Worm (Caenorhabditis elegans) whole organism, mixed stage, embryonic: ENCODE measurements around the gene sru-13.

Experiments used
- bed-3 ChIP-seq: fragments of 200-800 bp; sonication (Bioruptor generic); optimal IDR thresholded peaks from 3 replicates; lab custom pipeline; 2018; ENCODE audit warnings: mild to moderate bottlenecking, missing genetic modification characterization, moderate library complexity, missing compliant biosample characterization
- ceh-43 ChIP-seq: fragments of 200-800 bp; sonication (Bioruptor generic); optimal IDR thresholded peaks from 2 replicates; lab custom pipeline; 2018; ENCODE audit warnings: mild to moderate bottlenecking, missing genetic modification characterization, moderate library complexity, missing compliant biosample characterization
- ceh-83 ChIP-seq: fragments of 200-800 bp; sonication (Bioruptor generic); optimal IDR thresholded peaks from 2 replicates; lab custom pipeline; 2018; ENCODE audit warnings: mild to moderate bottlenecking, missing genetic modification characterization, missing compliant biosample characterization
- ces-1 ChIP-seq: fragments of 150-350 bp; optimal IDR thresholded peaks from 2 replicates; lab custom pipeline; 2014; ENCODE audit warnings: missing biosample characterization, missing genetic modification reagents, missing genetic modification characterization
- cnd-1 ChIP-seq: fragments of 200-800 bp; sonication (Bioruptor generic); optimal IDR thresholded peaks from 2 replicates; lab custom pipeline; 2018; ENCODE audit warnings: mild to moderate bottlenecking, missing genetic modification characterization, missing compliant biosample characterization
- elt-1 ChIP-seq: sonication (generic microtip); optimal IDR thresholded peaks from 2 replicates; lab custom pipeline; 2017; ENCODE audit warnings: missing genetic modification characterization, mild to moderate bottlenecking, missing compliant biosample characterization, antibody characterized with exemption, moderate library complexity, borderline replicate concordance; ENCODE audit not compliant: insufficient read depth
- ham-2 ChIP-seq: fragments of 200-800 bp; sonication (Bioruptor generic); optimal IDR thresholded peaks from 2 replicates; lab custom pipeline; 2018; ENCODE audit warnings: mild to moderate bottlenecking, missing genetic modification characterization, missing compliant biosample characterization
- lin-13 ChIP-seq: fragments of 150-350 bp; optimal IDR thresholded peaks from 2 replicates; lab custom pipeline; 2014; ENCODE audit warnings: missing biosample characterization, missing genetic modification characterization
- lsy-2 ChIP-seq: fragments of 150-350 bp; optimal IDR thresholded peaks from 2 replicates; lab custom pipeline; 2014; ENCODE audit warnings: missing biosample characterization, missing genetic modification characterization
- nhr-12 ChIP-seq: fragments of 150-350 bp; optimal IDR thresholded peaks from 2 replicates; lab custom pipeline; 2014; ENCODE audit warnings: missing biosample characterization, missing genetic modification characterization
- tbx-8 ChIP-seq: fragments of 200-800 bp; sonication (Bioruptor generic); optimal IDR thresholded peaks from 2 replicates; lab custom pipeline; 2018; ENCODE audit warnings: mild to moderate bottlenecking, missing genetic modification characterization, moderate library complexity, missing compliant biosample characterization
- unc-39 ChIP-seq: fragments of 150-350 bp; optimal IDR thresholded peaks from 2 replicates; lab custom pipeline; 2014; ENCODE audit warnings: missing biosample characterization, missing genetic modification characterization
- unc-62 ChIP-seq: fragments of 150-350 bp; optimal IDR thresholded peaks from 2 replicates; lab custom pipeline; 2014; ENCODE audit warnings: missing biosample characterization, missing genetic modification reagents, missing genetic modification characterization
- ztf-11 ChIP-seq: fragments of 150-350 bp; optimal IDR thresholded peaks from 2 replicates; lab custom pipeline; 2014; ENCODE audit warnings: missing biosample characterization, missing genetic modification characterization

- TF ChIP-seq tbx-8, result no peak
- no peak for TF ChIP-seq ham-2 (GFP tag; lab: Kevin White, UChicago)
- no peak for TF ChIP-seq unc-39 (tag; lab: Kevin White, UChicago)
- no peak for TF ChIP-seq ces-1 (GFP tag; lab: Kevin White, UChicago)
- no peak for TF ChIP-seq unc-62 (GFP tag; lab: Kevin White, UChicago)
- TF ChIP-seq nhr-12 (tag; lab: Kevin White, UChicago), result no peak
- no peak for TF ChIP-seq elt-1 (tag; lab: Kevin White, UChicago)
- TF ChIP-seq lsy-2 (tag; lab: Kevin White, UChicago), result no peak
- TF ChIP-seq ceh-83 (GFP tag; lab: Kevin White, UChicago), result no peak
- TF ChIP-seq ceh-43 (GFP tag; lab: Kevin White, UChicago), result no peak
- no peak for TF ChIP-seq bed-3 (GFP tag; lab: Kevin White, UChicago)
- TF ChIP-seq lin-13 (tag; lab: Kevin White, UChicago), result no peak
- TF ChIP-seq ztf-11 (tag; lab: Kevin White, UChicago), result no peak
- no peak for TF ChIP-seq cnd-1 (tag; lab: Kevin White, UChicago)
Observed at ce11 chrIV:12527217-12527616, 4.8 kb upstream of the sru-13 start, which contains the start of gene F53B2.8.
